Worm (Caenorhabditis elegans) whole organism, L3 larva: Measurements from ENCODE around the gene Y67D8A.2.

Source experiments
- R02D3.7 ChIP-seq: fragments of 150-350 bp; optimal IDR thresholded peaks from 2 replicates; lab custom pipeline; 2014; ENCODE audit warnings: missing biosample characterization, missing genetic modification characterization
- ZK546.5 ChIP-seq: sonication (generic microtip); optimal IDR thresholded peaks from 2 replicates; lab custom pipeline; 2017; ENCODE audit warnings: missing biosample characterization, missing genetic modification characterization
- ama-1 ChIP-seq: fragments of 150-350 bp; optimal IDR thresholded peaks from 2 replicates; lab custom pipeline; 2018
- ceh-16 ChIP-seq: sonication (generic microtip); optimal IDR thresholded peaks from 2 replicates; lab custom pipeline; 2017; ENCODE audit warnings: missing biosample characterization, missing genetic modification characterization
- ceh-82 ChIP-seq: fragments of 150-350 bp; optimal IDR thresholded peaks from 2 replicates; lab custom pipeline; 2014; ENCODE audit warnings: missing biosample characterization, missing genetic modification characterization
- ceh-9 ChIP-seq: sonication (generic microtip); optimal IDR thresholded peaks from 2 replicates; lab custom pipeline; 2018; ENCODE audit warnings: missing biosample characterization, missing genetic modification characterization
- daf-12 ChIP-seq: fragments of 150-350 bp; optimal IDR thresholded peaks from 2 replicates; lab custom pipeline; 2014; ENCODE audit warnings: missing biosample characterization, missing genetic modification reagents, missing genetic modification characterization
- egl-27 ChIP-seq: sonication (generic microtip); optimal IDR thresholded peaks from 4 replicates; lab custom pipeline; 2017; ENCODE audit warnings: missing biosample characterization, missing genetic modification reagents, missing genetic modification characterization
- egl-5 ChIP-seq: fragments of 150-350 bp; optimal IDR thresholded peaks from 2 replicates; lab custom pipeline; 2017; ENCODE audit warnings: missing biosample characterization, missing genetic modification reagents, missing genetic modification characterization, inconsistent platforms
- elt-2 ChIP-seq: sonication (generic microtip); optimal IDR thresholded peaks from 2 replicates; lab custom pipeline; 2016; ENCODE audit warnings: missing genetic modification reagents, mild to moderate bottlenecking, missing genetic modification characterization, missing compliant biosample characterization
- elt-3 ChIP-seq, 3 experiments: fragments of 150-350 bp in 1 of 3; sonication (generic microtip) in 2 of 3; optimal IDR thresholded peaks; 2 replicates in 2 of 3; 4 replicates in 1 of 3; lab custom pipeline; 2014 to 2017; ENCODE audit warnings: missing biosample characterization in 3 of 3, missing genetic modification characterization in 3 of 3
- fkh-10 ChIP-seq: sonication (generic microtip); optimal IDR thresholded peaks from 2 replicates; lab custom pipeline; 2017; ENCODE audit warnings: missing biosample characterization, missing genetic modification reagents, missing genetic modification characterization
- fkh-2 ChIP-seq: fragments of 150-350 bp; optimal IDR thresholded peaks from 2 replicates; lab custom pipeline; 2014; ENCODE audit warnings: missing biosample characterization, missing genetic modification reagents, missing genetic modification characterization
- hmg-11 ChIP-seq: sonication (generic microtip); optimal IDR thresholded peaks from 2 replicates; lab custom pipeline; 2016; ENCODE audit warnings: missing genetic modification characterization, missing compliant biosample characterization
- jun-1 ChIP-seq: fragments of 150-350 bp; optimal IDR thresholded peaks from 2 replicates; lab custom pipeline; 2014; ENCODE audit warnings: missing biosample characterization, missing genetic modification reagents, missing genetic modification characterization
- lin-39 ChIP-seq: fragments of 150-350 bp; optimal IDR thresholded peaks from 2 replicates; lab custom pipeline; 2018; ENCODE audit warnings: missing biosample characterization, missing genetic modification reagents, missing genetic modification characterization
- lsy-12 ChIP-seq: sonication (generic microtip); optimal IDR thresholded peaks from 2 replicates; lab custom pipeline; 2016; ENCODE audit warnings: mild to moderate bottlenecking, missing genetic modification characterization, missing compliant biosample characterization
- mdl-1 ChIP-seq: fragments of 150-350 bp; optimal IDR thresholded peaks from 2 replicates; lab custom pipeline; 2014; ENCODE audit warnings: missing biosample characterization, missing genetic modification characterization
- nfya-1 ChIP-seq: sonication (generic microtip); optimal IDR thresholded peaks from 2 replicates; lab custom pipeline; 2017; ENCODE audit warnings: missing genetic modification characterization, mild to moderate bottlenecking, missing compliant biosample characterization, antibody characterized with exemption, moderate library complexity; ENCODE audit not compliant: insufficient read depth
- nhr-11 ChIP-seq: fragments of 150-350 bp; optimal IDR thresholded peaks from 2 replicates; lab custom pipeline; 2014; ENCODE audit warnings: missing biosample characterization, missing genetic modification characterization
- nhr-12 ChIP-seq: fragments of 150-350 bp; optimal IDR thresholded peaks from 2 replicates; lab custom pipeline; 2014; ENCODE audit warnings: missing biosample characterization, missing genetic modification characterization
- nhr-25 ChIP-seq: sonication (generic microtip); optimal IDR thresholded peaks from 2 replicates; lab custom pipeline; 2017; ENCODE audit warnings: missing biosample characterization, missing genetic modification characterization
- nhr-28 ChIP-seq: fragments of 150-350 bp; optimal IDR thresholded peaks from 2 replicates; lab custom pipeline; 2014; ENCODE audit warnings: missing biosample characterization, missing genetic modification characterization
- nhr-67 ChIP-seq: fragments of 150-350 bp; optimal IDR thresholded peaks from 2 replicates; lab custom pipeline; 2014; ENCODE audit warnings: missing biosample characterization, missing genetic modification characterization
- nhr-76 ChIP-seq: fragments of 150-350 bp; sonication (generic microtip); optimal IDR thresholded peaks from 5 replicates; lab custom pipeline; 2014; ENCODE audit warnings: missing biosample characterization, missing genetic modification characterization
- nhr-77 ChIP-seq: fragments of 150-350 bp; optimal IDR thresholded peaks from 2 replicates; lab custom pipeline; 2014; ENCODE audit warnings: missing biosample characterization, missing genetic modification characterization
- pha-4 ChIP-seq: fragments of 150-350 bp; optimal IDR thresholded peaks from 2 replicates; lab custom pipeline; 2014; ENCODE audit warnings: missing biosample characterization, missing genetic modification reagents, missing genetic modification characterization
- pqm-1 ChIP-seq: fragments of 150-350 bp; optimal IDR thresholded peaks from 2 replicates; lab custom pipeline; 2017; ENCODE audit warnings: missing biosample characterization, missing genetic modification characterization, inconsistent platforms
- sea-2 ChIP-seq: fragments of 150-350 bp; sonication (generic microtip); optimal IDR thresholded peaks from 4 replicates; lab custom pipeline; 2014; ENCODE audit warnings: missing biosample characterization, missing genetic modification reagents, missing genetic modification characterization
- skn-1 ChIP-seq: fragments of 150-350 bp; optimal IDR thresholded peaks from 2 replicates; lab custom pipeline; 2014; ENCODE audit warnings: missing biosample characterization, missing genetic modification characterization
- tbx-2 ChIP-seq: sonication (generic microtip); optimal IDR thresholded peaks from 2 replicates; lab custom pipeline; 2016; ENCODE audit warnings: mild to moderate bottlenecking, missing genetic modification characterization, missing compliant biosample characterization
- unc-39 ChIP-seq: sonication (generic microtip); optimal IDR thresholded peaks from 4 replicates; lab custom pipeline; 2017; ENCODE audit warnings: missing biosample characterization, missing genetic modification characterization
- zag-1 ChIP-seq: fragments of 150-350 bp; optimal IDR thresholded peaks from 2 replicates; lab custom pipeline; 2014; ENCODE audit warnings: missing biosample characterization, missing genetic modification characterization
- ztf-11 ChIP-seq: fragments of 150-350 bp; optimal IDR thresholded peaks from 2 replicates; lab custom pipeline; 2014; ENCODE audit warnings: missing biosample characterization, missing genetic modification characterization
- ztf-4 ChIP-seq: fragments of 150-350 bp; optimal IDR thresholded peaks from 2 replicates; lab custom pipeline; 2014; ENCODE audit warnings: missing biosample characterization, missing genetic modification characterization

Y67D8A.2 gene

DNA sequence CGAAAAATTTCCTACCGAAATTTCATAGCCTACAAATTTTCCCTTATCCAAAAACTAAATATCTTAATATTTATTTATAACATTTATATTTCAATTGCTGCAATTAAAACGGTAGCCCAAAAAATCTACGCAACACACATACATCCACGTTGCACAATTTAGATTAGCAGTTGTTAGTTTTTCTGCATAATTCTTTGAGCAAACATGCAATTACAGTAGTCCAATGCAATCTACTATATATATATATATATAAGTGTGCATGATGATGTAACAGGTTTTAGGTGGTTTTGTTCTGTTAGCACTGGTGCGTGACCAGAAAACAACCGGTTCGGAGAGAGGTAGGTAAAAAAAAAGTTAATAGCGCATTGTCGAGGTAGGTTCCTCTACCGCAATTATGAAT is 49.1 kb downstream of the Y67D8A.2 start:
- TF ChIP-seq elt-2 (no peak), R02D3.7 (tag; lab: Kevin White, UChicago) (no peak), ceh-9 (tag; lab: Kevin White, UChicago) (no peak), hmg-11 (tag; lab: Kevin White, UChicago) (no peak), tbx-2 (tag; lab: Kevin White, UChicago) (no peak), nhr-28 (tag; lab: Kevin White, UChicago) (no peak), nhr-25 (tag; lab: Kevin White, UChicago) (no peak), fkh-10 (GFP tag; lab: Kevin White, UChicago) (no peak), daf-12 (no peak)

DNA sequence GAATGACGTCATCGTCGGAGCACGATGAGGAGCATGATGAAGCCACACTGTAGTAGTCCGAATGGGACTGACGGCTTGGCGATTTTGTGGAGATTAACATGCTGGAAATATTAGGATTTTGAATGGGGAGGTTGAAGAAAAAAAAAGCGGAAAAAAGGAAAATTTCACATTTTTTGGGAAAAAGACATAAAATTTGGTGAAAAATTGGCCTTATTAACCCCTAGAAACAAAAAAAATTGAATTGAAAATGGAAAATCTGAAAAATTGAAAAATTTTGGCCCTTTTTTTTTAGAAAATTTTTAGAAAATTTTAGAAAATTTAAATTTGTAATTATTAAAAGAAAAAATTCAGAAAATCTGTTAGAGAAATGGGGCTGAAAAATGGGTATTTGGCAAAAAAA is 51.1 kb downstream of the Y67D8A.2 start, which contains the start of gene T26C12.3:
TSS of gene T26C12.3 (minus strand) at position 101 of the 400 bp plus-strand sequence.
- TF ChIP-seq ztf-11 (tag; lab: Kevin White, UChicago) (no peak), mdl-1 (tag; lab: Kevin White, UChicago) (no peak), elt-3 (tag; optimal IDR thresholded peaks at IDR 0.05; lab: Kevin White, UChicago) (no peak), nfya-1 (no peak), skn-1 (tag; lab: Kevin White, UChicago) (no peak), egl-5 (tag; lab: Kevin White, UChicago) (no peak), ZK546.5 (tag; lab: Kevin White, UChicago) (no peak), sea-2 (GFP tag; lab: Kevin White, UChicago) (no peak), nhr-76 (tag; lab: Kevin White, UChicago) (no peak), nhr-11 (tag; lab: Kevin White, UChicago) (no peak), fkh-2 (tag; lab: Kevin White, UChicago) (no peak), pha-4 (tag; lab: Kevin White, UChicago) (no peak), R02D3.7 (tag; lab: Kevin White, UChicago) (no peak), lin-39 (tag; lab: Kevin White, UChicago) (no peak), lsy-12 (no peak)

DNA sequence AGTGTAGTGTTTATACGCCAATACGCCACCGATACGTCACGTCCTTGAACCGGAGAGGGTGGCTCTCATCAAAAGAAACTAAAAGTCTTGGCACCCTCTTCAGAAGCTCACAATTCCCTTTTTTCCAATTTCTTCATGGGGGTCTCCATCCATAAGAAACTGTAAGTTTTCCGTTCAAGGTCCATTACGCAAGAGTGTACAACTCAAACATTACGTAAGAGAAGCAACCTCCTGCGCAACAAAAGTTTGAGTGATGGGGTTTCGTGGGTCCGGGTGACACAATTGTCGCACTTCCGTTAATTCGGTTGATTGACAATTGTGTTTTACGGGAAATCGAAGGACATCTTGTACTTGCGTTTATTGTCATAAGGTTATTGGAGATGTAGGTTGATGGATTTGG is 56.6 kb downstream of the Y67D8A.2 start:
- TF ChIP-seq pha-4 (tag; lab: Kevin White, UChicago): no peak
- no peak for TF ChIP-seq nhr-12
- no peak for TF ChIP-seq nhr-76 (tag; lab: Kevin White, UChicago)
- TF ChIP-seq daf-12: no peak
- no peak for TF ChIP-seq nhr-11 (tag; lab: Kevin White, UChicago)
- TF ChIP-seq ZK546.5 (tag; lab: Kevin White, UChicago): no peak
- TF ChIP-seq zag-1 (tag; lab: Kevin White, UChicago): no peak
- TF ChIP-seq ztf-4 (tag; lab: Kevin White, UChicago): no peak
- TF ChIP-seq ceh-16 (tag; lab: Kevin White, UChicago): no peak

DNA sequence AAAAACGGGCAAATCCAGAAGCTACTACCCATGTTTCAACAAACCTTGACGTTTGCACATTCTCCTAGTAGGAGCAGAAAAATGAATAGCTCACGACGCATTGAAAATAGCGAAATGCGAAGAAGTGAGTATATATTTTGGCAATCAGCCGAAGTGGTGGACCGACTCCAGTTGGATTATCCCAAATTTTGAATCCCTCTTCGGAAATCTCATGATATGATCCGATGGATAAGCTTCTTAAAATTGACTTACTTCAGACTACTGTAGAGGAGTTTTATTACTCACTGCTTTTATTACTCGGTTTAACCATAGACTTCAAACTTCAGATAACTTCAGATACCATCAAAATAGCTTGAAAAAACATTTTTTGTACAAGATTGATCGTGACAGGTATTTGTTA is 67.0 kb downstream of the Y67D8A.2 start, which contains the start of gene gcy-23:
TSS of gene gcy-23 (minus strand) at position 101 of the 400 bp plus-strand sequence.
- TF ChIP-seq nfya-1 (no peak), pqm-1 (tag; lab: Kevin White, UChicago) (no peak), pha-4 (tag; lab: Kevin White, UChicago) (no peak), fkh-2 (tag; lab: Kevin White, UChicago) (no peak), nhr-11 (tag; lab: Kevin White, UChicago) (no peak), jun-1 (tag; lab: Kevin White, UChicago) (no peak)

DNA sequence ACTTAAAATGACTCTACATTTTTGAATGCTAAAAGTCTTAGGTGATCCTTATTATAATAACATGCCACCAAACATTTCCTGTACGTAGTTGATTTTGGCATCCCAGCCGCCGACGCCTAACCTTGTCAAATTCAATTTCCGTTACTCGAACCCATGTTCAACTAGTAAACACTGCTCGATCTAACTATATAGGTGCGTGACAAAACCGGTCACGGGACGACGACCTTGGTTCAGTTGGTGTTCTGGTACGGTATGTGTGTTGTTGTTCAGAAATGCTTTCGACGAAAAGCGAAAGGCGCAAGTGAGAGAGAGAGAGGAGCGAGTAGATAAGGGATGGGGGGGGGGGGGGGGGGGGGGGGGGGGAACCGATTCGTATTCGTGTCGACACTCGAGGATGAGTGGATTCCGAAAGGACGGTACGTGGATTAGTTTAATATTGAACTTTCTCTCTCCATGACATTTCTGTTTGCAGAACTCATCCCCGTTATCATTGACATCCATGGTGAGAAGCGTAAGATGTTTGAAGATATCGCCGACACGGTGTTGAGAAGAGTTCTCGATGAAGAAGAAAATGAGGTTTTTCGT is 69.8 kb downstream of the Y67D8A.2 start, which contains the start of gene W08E12.8:
TSS of gene W08E12.8 (plus strand) at position 395 of the 585 bp plus-strand sequence.
- TF ChIP-seq zag-1 (tag; lab: Kevin White, UChicago) (no peak), nhr-25 (tag; lab: Kevin White, UChicago) (peak; percentile 62)

DNA sequence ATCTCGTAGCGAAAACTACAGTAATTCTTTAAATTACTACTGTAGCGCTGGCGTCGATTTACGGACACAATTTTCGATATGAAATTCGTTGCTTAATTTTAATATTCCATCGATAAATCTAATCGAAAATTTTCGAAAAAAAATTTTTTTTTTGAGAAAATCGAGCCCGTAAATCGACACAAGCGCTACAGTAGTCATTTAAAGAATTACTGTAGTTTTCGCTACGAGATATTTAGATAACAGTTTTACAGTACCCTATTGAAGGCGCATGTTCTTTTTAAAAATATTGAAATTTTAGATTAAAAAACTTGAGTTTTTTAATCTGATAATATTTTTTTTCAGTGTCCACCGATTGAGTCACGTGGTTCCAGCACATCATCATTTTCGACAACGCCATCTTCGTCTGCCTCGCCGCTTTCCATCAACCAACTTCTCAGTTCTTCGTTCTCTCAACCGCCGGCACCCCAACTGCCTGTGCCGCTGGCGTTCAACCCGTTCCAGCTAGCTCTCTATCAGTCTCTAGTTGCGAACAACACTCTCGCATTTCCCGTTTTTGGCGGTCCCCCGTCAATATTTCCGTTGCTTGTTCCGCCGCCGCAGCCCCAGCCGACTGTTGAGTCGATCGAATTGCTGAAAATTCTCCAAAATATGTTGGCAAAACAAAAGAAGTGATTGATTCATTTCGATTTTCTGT is 71.7 kb downstream of the Y67D8A.2 start:
- TF ChIP-seq nhr-77: no peak
- TF ChIP-seq ama-1 (lab: Kevin White, UChicago): no peak
- TF ChIP-seq egl-27 (tag; lab: Kevin White, UChicago): no peak
- TF ChIP-seq ceh-82: no peak
- TF ChIP-seq nhr-67 (tag; lab: Kevin White, UChicago): no peak
- TF ChIP-seq fkh-2 (tag; lab: Kevin White, UChicago): no peak
- TF ChIP-seq unc-39 (tag; lab: Kevin White, UChicago): no peak
